Worm (Caenorhabditis elegans) whole organism, L4 larva: ENCODE measurements around the gene spt-5.

ENCODE experiments used
- D1046.2 ChIP-seq: fragments of 200-800 bp; sonication (Bioruptor generic); IDR thresholded peaks from 2 replicates; pipeline ENCODE4 v1.3.6; 2022; ENCODE audit warnings: missing genetic modification characterization, missing compliant biosample characterization
- F37D6.2 ChIP-seq: sonication (generic microtip); optimal IDR thresholded peaks from 2 replicates; lab custom pipeline; 2016; ENCODE audit warnings: mild to moderate bottlenecking, missing genetic modification characterization, missing compliant biosample characterization
- Y5F2A.4 ChIP-seq: fragments of 200-800 bp; sonication (Bioruptor generic); optimal IDR thresholded peaks from 2 replicates; lab custom pipeline; 2018; ENCODE audit warnings: mild to moderate bottlenecking, missing genetic modification characterization, missing compliant biosample characterization
- ZK337.2 ChIP-seq: fragments of 200-800 bp; sonication (Bioruptor generic); IDR thresholded peaks from 2 replicates; pipeline ENCODE4 v1.3.6; 2022; ENCODE audit warnings: missing genetic modification reagents, missing genetic modification characterization, missing compliant biosample characterization
- aha-1 ChIP-seq: fragments of 150-350 bp; peaks from one replicate; lab custom pipeline; 2014; ENCODE audit warnings: missing biosample characterization, missing genetic modification characterization
- aly-2 ChIP-seq: sonication (generic microtip); optimal IDR thresholded peaks from 2 replicates; lab custom pipeline; 2018; ENCODE audit warnings: missing biosample characterization, missing genetic modification characterization
- arid-1 ChIP-seq: fragments of 200-800 bp; sonication (Bioruptor generic); conservative IDR thresholded peaks from 2 replicates; pipeline ENCODE4 v1.3.6; 2022; ENCODE audit warnings: missing genetic modification reagents, missing genetic modification characterization, missing compliant biosample characterization
- ceh-62 ChIP-seq: sonication (generic microtip); optimal IDR thresholded peaks from 2 replicates; lab custom pipeline; 2017; ENCODE audit warnings: missing biosample characterization, missing genetic modification characterization
- ceh-82 ChIP-seq: sonication (generic microtip); optimal IDR thresholded peaks from 2 replicates; lab custom pipeline; 2017; ENCODE audit warnings: missing biosample characterization, missing genetic modification characterization
- ces-1 ChIP-seq: fragments of 150-350 bp; sonication (generic microtip); optimal IDR thresholded peaks from 4 replicates; lab custom pipeline; 2014; ENCODE audit warnings: missing biosample characterization, missing genetic modification reagents, missing genetic modification characterization
- cey-2 ChIP-seq: sonication (generic microtip); optimal IDR thresholded peaks from 3 replicates; lab custom pipeline; 2017; ENCODE audit warnings: missing genetic modification characterization, mild to moderate bottlenecking, missing compliant biosample characterization, antibody characterized with exemption, borderline replicate concordance; ENCODE audit not compliant: insufficient read depth
- ctbp-1 ChIP-seq: fragments of 200-800 bp; sonication (Bioruptor generic); IDR thresholded peaks from 2 replicates; pipeline ENCODE4 v1.3.6; 2022; ENCODE audit warnings: missing genetic modification reagents, missing genetic modification characterization, missing compliant biosample characterization
- duxl-1 ChIP-seq: sonication (generic microtip); optimal IDR thresholded peaks from 2 replicates; lab custom pipeline; 2016; ENCODE audit warnings: mild to moderate bottlenecking, missing genetic modification characterization, moderate library complexity, missing compliant biosample characterization; ENCODE audit not compliant: poor library complexity
- gei-8 ChIP-seq: fragments of 200-800 bp; sonication (Bioruptor generic); optimal IDR thresholded peaks from 2 replicates; lab custom pipeline; 2018; ENCODE audit warnings: mild to moderate bottlenecking, missing genetic modification characterization, missing compliant biosample characterization
- hmg-1.1 ChIP-seq: fragments of 200-800 bp; sonication (Bioruptor generic); IDR thresholded peaks from 2 replicates; pipeline ENCODE4 v1.3.6; 2022; ENCODE audit warnings: missing genetic modification reagents, missing genetic modification characterization, missing compliant biosample characterization
- lin-13 ChIP-seq: fragments of 150-350 bp; optimal IDR thresholded peaks from 2 replicates; lab custom pipeline; 2014; ENCODE audit warnings: missing biosample characterization, missing genetic modification reagents, missing genetic modification characterization
- lin-38 ChIP-seq: fragments of 200-800 bp; sonication (Bioruptor generic); IDR thresholded peaks from 2 replicates; pipeline ENCODE4 v1.3.6; 2022; ENCODE audit warnings: missing genetic modification reagents, missing genetic modification characterization, missing compliant biosample characterization
- madf-5 ChIP-seq, 2 experiments: fragments of 200-800 bp; sonication (Bioruptor generic); IDR thresholded peaks; 2 replicates each; pipeline ENCODE4 v1.3.6; 2022; ENCODE audit warnings: missing compliant biosample characterization in 2 of 2, missing genetic modification characterization in 2 of 2
- madf-9 ChIP-seq: fragments of 200-800 bp; sonication (Bioruptor generic); conservative IDR thresholded peaks from 2 replicates; pipeline ENCODE4 v1.3.6; 2022; ENCODE audit warnings: missing genetic modification reagents, missing genetic modification characterization, missing compliant biosample characterization
- mes-2 ChIP-seq: sonication (generic microtip); optimal IDR thresholded peaks from 2 replicates; lab custom pipeline; 2016; ENCODE audit warnings: missing genotype, mild to moderate bottlenecking, missing genetic modification characterization, missing compliant biosample characterization; ENCODE audit not compliant: poor library complexity, severe bottlenecking
- mxl-2 ChIP-seq: fragments of 200-800 bp; sonication (Bioruptor generic); conservative IDR thresholded peaks from 2 replicates; pipeline ENCODE4 v1.3.6; 2022; ENCODE audit warnings: missing genetic modification reagents, missing genetic modification characterization, missing compliant biosample characterization
- mxl-3 ChIP-seq: fragments of 200-800 bp; sonication (Bioruptor generic); optimal IDR thresholded peaks from 2 replicates; lab custom pipeline; 2018; ENCODE audit warnings: mild to moderate bottlenecking, missing genetic modification characterization, missing compliant biosample characterization
- nhr-11 ChIP-seq: fragments of 150-350 bp; optimal IDR thresholded peaks from 2 replicates; lab custom pipeline; 2014; ENCODE audit warnings: missing biosample characterization, missing genetic modification characterization
- nhr-111 ChIP-seq: fragments of 200-800 bp; sonication (Bioruptor generic); optimal IDR thresholded peaks from 2 replicates; lab custom pipeline; 2018; ENCODE audit warnings: mild to moderate bottlenecking, missing genetic modification characterization, missing compliant biosample characterization
- nhr-25 ChIP-seq: sonication (generic microtip); optimal IDR thresholded peaks from 2 replicates; lab custom pipeline; 2017; ENCODE audit warnings: missing genetic modification characterization, mild to moderate bottlenecking, missing compliant biosample characterization, antibody characterized with exemption, moderate library complexity, borderline replicate concordance; ENCODE audit not compliant: insufficient read depth
- nhr-6 ChIP-seq: fragments of 150-350 bp; optimal IDR thresholded peaks from 2 replicates; lab custom pipeline; 2014; ENCODE audit warnings: missing biosample characterization, missing genetic modification characterization
- nhr-76 ChIP-seq: fragments of 150-350 bp; optimal IDR thresholded peaks from 2 replicates; lab custom pipeline; 2014; ENCODE audit warnings: missing biosample characterization, missing genetic modification characterization
- pha-4 ChIP-seq, 2 experiments: fragments of 150-350 bp in 1 of 2; fragments of 200-800 bp in 1 of 2; sonication (Bioruptor generic) in 1 of 2; IDR thresholded peaks in 1 of 2; optimal IDR thresholded peaks in 1 of 2; 2 replicates each; pipeline versions ENCODE4 v1.3.6 to Lab custom; 2014 to 2022; ENCODE audit warnings: missing genetic modification characterization in 2 of 2, missing genetic modification reagents in 2 of 2, missing biosample characterization in 1 of 2, missing compliant biosample characterization in 1 of 2
- spr-3 ChIP-seq: fragments of 200-800 bp; sonication (Bioruptor generic); optimal IDR thresholded peaks from 2 replicates; lab custom pipeline; 2018; ENCODE audit warnings: mild to moderate bottlenecking, missing genetic modification characterization, missing compliant biosample characterization
- unc-39 ChIP-seq: sonication (generic microtip); optimal IDR thresholded peaks from 2 replicates; lab custom pipeline; 2017; ENCODE audit warnings: missing biosample characterization, missing genetic modification characterization
- unc-62 ChIP-seq, 3 experiments: fragments of 150-350 bp in 1 of 3; sonication (generic microtip); optimal IDR thresholded peaks in 2 of 3; peaks in 1 of 3; 1 replicate in 1 of 3; 2 replicates in 2 of 3; lab custom pipeline; 2014 to 2017; ENCODE audit warnings: missing biosample characterization in 3 of 3, missing genetic modification characterization in 3 of 3, missing genetic modification reagents in 3 of 3, missing genotype in 1 of 3
- zfp-2 ChIP-seq: sonication (generic microtip); optimal IDR thresholded peaks from 2 replicates; lab custom pipeline; 2016; ENCODE audit warnings: mild to moderate bottlenecking, missing genetic modification characterization, missing compliant biosample characterization
- ztf-7 ChIP-seq: fragments of 150-350 bp; optimal IDR thresholded peaks from 2 replicates; lab custom pipeline; 2014; ENCODE audit warnings: missing biosample characterization, missing genetic modification characterization

spt-5 gene

DNA sequence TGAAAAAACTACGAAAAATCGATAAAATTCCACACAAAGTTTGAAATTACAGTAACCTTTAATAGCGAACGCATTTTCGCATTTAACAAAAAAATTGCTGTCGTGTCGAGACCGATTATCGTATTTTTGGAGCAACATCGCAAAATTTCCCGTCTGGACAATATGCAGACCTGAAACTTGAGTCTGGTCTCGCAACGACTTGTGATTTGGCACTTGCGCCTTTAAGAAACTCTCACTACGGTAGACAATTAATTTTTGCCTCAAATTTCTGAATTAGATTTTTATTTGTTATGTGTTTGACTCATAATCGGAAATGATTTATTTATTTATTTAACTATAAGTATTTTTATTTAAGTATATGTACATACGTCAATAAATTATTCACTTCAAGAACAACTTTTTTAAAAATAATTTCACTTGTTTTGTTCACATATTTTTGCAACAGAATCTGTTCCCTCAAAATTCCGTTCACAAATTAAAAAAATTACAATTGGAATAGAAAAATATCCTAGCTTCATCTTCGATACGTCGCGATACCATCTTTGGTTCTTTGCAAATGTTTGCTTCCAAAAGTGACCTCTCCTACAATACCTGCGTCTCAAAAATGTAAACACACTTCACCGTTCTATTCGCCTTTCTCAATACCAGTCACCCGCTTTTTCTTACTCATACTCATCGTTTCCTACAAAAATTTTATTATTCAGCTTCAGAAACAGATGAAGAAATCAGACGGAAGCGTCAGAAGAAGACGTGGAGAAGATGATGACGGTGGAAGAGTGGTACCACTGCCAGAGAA, 3.5 kb upstream of the spt-5 start, which contains the start of gene T12G3.4:
Gene T12G3.4 (plus strand): TSS at position 705 of the 796 bp plus-strand sequence.
- no peak for TF ChIP-seq pha-4 (GFP tag; IDR thresholded peaks at IDR 0.05; lab: Robert Waterston, UW)
- TF ChIP-seq pha-4 (tag; optimal IDR thresholded peaks at IDR 0.05; lab: Kevin White, UChicago) = peak; percentile 68
- no peak for TF ChIP-seq spr-3 (GFP tag; lab: Kevin White, UChicago)
- TF ChIP-seq hmg-1.1 = no peak

DNA sequence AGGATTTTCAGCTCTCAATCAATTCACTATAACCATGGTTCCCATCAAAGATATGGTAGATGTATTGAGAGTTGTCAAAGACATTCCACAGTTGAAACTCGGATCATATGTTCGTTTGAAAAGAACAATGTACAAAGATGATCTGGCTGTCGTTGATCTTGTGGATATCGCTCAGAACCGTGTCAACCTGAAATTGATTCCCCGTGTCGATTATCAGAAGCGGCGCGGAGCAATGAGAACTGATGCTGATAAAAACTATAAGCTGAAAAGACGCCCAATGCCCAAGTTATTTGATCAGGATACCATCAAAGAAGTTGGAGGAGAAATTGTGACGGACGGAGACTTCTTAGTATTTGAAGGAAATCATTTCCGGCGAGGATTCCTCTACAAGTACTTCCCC, 1.2 kb downstream of the spt-5 start:
- TF ChIP-seq lin-13 (no peak), nhr-76 (tag; lab: Kevin White, UChicago) (no peak), aha-1 (tag; lab: Kevin White, UChicago) (peak; percentile 96), unc-39 (tag; lab: Kevin White, UChicago) (no peak), ctbp-1 (GFP tag; lab: Robert Waterston, UW) (no peak), ztf-7 (tag; lab: Kevin White, UChicago) (no peak), F37D6.2 (no peak), ceh-82 (tag; lab: Kevin White, UChicago) (no peak)

DNA sequence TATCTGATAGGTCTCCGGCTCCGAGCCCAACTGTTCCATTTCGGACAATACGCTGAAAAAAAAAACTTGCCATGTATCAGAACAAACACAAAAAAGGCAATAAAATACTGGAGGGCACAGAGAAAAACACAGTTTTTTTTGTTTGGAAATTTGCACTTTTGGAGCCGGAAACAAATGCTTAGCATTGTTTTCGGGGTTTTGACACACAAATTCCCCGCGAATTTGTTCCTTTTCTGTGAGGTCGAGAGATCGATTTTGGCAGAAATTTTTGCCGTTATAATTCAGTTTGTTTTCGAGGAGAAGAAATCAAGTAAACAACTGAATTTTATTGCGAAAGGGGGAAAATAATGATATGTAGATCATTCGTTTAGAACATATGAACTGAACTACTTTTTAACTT, 5.3 kb downstream of the spt-5 start, which contains the start of gene K08E4.2:
Gene K08E4.2 (minus strand): TSS at position 54 of the 400 bp plus-strand sequence.
- TF ChIP-seq nhr-25 (tag; lab: Kevin White, UChicago) = no peak

DNA sequence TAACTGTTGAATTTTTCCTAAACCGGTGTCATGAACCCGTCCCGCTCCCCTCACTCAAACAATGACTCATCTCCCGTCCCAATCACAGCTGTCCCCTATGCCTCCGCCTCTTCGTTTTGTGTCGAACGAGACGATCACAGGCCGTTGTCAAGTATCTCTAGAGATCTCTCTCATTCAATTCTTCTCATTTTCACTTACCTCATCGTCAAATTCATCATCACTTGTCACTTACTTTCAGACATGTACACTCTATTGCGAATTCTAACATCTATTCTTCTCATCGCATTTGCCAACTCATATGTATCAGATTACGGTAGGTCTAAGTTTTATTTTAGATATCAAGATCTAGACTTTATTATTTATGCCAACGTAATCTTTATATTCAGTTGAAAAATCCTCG, 6.2 kb downstream of the spt-5 start, which contains the start of gene K08E4.3:
Gene K08E4.3 (plus strand): TSS at position 235 of the 400 bp plus-strand sequence.
- TF ChIP-seq mxl-3 (GFP tag; lab: Kevin White, UChicago) (no peak), nhr-11 (no peak), mes-2 (peak; percentile 8), unc-62 (GFP tag; optimal IDR thresholded peaks at IDR 0.05 in 1 of 2; lab: Kevin White, UChicago) (no peak), unc-62 (tag; optimal IDR thresholded peaks at IDR 0.05; lab: Kevin White, UChicago) (no peak), nhr-111 (GFP tag; lab: Kevin White, UChicago) (no peak), cey-2 (no peak)

DNA sequence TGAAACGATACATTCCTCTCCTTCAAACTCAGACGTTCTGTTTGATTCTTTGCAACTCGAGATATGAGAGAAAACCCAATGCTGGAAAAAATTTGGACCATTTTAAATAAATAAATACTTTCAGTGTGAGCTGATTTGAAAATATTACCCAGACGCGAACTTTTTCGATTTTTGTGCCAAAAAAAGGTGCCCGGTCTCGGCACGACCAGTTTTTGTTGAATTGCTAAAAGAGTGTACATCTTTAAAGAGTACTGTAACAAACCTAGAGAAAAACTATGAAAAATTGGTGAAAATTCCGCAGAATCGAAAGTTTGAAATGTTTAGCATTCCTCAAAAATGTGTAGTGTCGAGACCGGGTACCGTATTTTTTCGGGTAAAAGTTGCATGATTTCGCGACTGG, 9.9 kb downstream of the spt-5 start, which contains the start of gene K08E4.8:
Gene K08E4.8 (minus strand): TSS at position 101 of the 400 bp plus-strand sequence.
- TF ChIP-seq ZK337.2 (GFP tag; lab: Robert Waterston, UW) = no peak
- TF ChIP-seq arid-1 = no peak
- no peak for TF ChIP-seq pha-4 (GFP tag; IDR thresholded peaks at IDR 0.05; lab: Robert Waterston, UW)
- no peak for TF ChIP-seq pha-4 (tag; optimal IDR thresholded peaks at IDR 0.05; lab: Kevin White, UChicago)
- no peak for TF ChIP-seq nhr-6 (tag; lab: Kevin White, UChicago)
- TF ChIP-seq aly-2 (tag; lab: Kevin White, UChicago) = no peak
- TF ChIP-seq duxl-1 (tag; lab: Kevin White, UChicago) = no peak
- no peak for TF ChIP-seq D1046.2 (GFP tag; lab: Robert Waterston, UW)
- no peak for TF ChIP-seq gei-8 (GFP tag; lab: Kevin White, UChicago)
- TF ChIP-seq madf-5 (GFP tag; IDR thresholded peaks at IDR 0.05; lab: Robert Waterston, UW) = no peak
- TF ChIP-seq Y5F2A.4 (GFP tag; lab: Kevin White, UChicago) = no peak
- TF ChIP-seq zfp-2 (tag; lab: Kevin White, UChicago) = no peak
- TF ChIP-seq madf-9 = no peak
- no peak for TF ChIP-seq lin-38 (GFP tag; lab: Robert Waterston, UW)
- TF ChIP-seq ces-1 (GFP tag; lab: Kevin White, UChicago) = no peak
- no peak for TF ChIP-seq ceh-62 (tag; lab: Kevin White, UChicago)
- no peak for TF ChIP-seq mxl-2 (GFP tag; lab: Robert Waterston, UW)
